Fruit fly (Drosophila melanogaster) whole organism, embryonic: ENCODE measurements around the gene Jhbp6.

Experiments used
- Antp ChIP-seq: fragments of 200-800 bp; sonication (Bioruptor generic); optimal IDR thresholded peaks from 3 replicates; lab custom pipeline; 2016; ENCODE audit warnings: missing biosample characterization, missing genetic modification characterization
- Asciz ChIP-seq: fragments of 200-800 bp; sonication (Bioruptor generic); optimal IDR thresholded peaks from 2 replicates; lab custom pipeline; 2017; ENCODE audit warnings: missing biosample characterization, mild to moderate bottlenecking, missing genetic modification characterization, missing genetic modification reagents
- CG1024 ChIP-seq: fragments of 200-800 bp; sonication (Bioruptor generic); IDR thresholded peaks from 2 replicates; pipeline ENCODE4 v1.3.6; 2022; ENCODE audit warnings: missing biosample characterization, missing genetic modification characterization
- CG10366 ChIP-seq: fragments of 200-800 bp; sonication (Bioruptor generic); IDR thresholded peaks from 2 replicates; pipeline ENCODE4 v1.3.6; 2022; ENCODE audit warnings: missing biosample characterization, missing genetic modification characterization
- CG10543 ChIP-seq: fragments of 200-800 bp; sonication (Bioruptor generic); optimal IDR thresholded peaks from 3 replicates; lab custom pipeline; 2017; ENCODE audit warnings: missing biosample characterization, mild to moderate bottlenecking, missing genetic modification characterization, moderate library complexity
- CG10654 ChIP-seq: fragments of 200-800 bp; sonication (Bioruptor generic); optimal IDR thresholded peaks from 2 replicates; lab custom pipeline; 2016; ENCODE audit warnings: missing biosample characterization, missing genetic modification characterization
- CG11247 ChIP-seq: fragments of 200-800 bp; sonication (Bioruptor generic); IDR thresholded peaks from 2 replicates; pipeline ENCODE4 v1.3.6; 2022; ENCODE audit warnings: missing biosample characterization, missing genetic modification characterization
- CG11696 ChIP-seq: fragments of 200-800 bp; sonication (Bioruptor generic); IDR thresholded peaks from 2 replicates; pipeline ENCODE4 v1.3.6; 2022; ENCODE audit warnings: missing biosample characterization, missing genetic modification characterization
- CG11723 ChIP-seq: fragments of 200-800 bp; sonication (Bioruptor generic); optimal IDR thresholded peaks from 2 replicates; lab custom pipeline; 2017; ENCODE audit warnings: missing biosample characterization, mild to moderate bottlenecking, missing genetic modification characterization
- CG12391 ChIP-seq: fragments of 200-800 bp; sonication (Bioruptor generic); optimal IDR thresholded peaks from 3 replicates; lab custom pipeline; 2018; ENCODE audit warnings: missing biosample characterization, mild to moderate bottlenecking, missing genetic modification characterization, moderate library complexity
- CG13775 ChIP-seq: fragments of 200-800 bp; sonication (Bioruptor generic); optimal IDR thresholded peaks from 3 replicates; lab custom pipeline; 2017; ENCODE audit warnings: missing biosample characterization, mild to moderate bottlenecking, missing genetic modification characterization
- CG15011 ChIP-seq: fragments of 200-800 bp; sonication (Bioruptor generic); optimal IDR thresholded peaks from 3 replicates; lab custom pipeline; 2018; ENCODE audit warnings: missing biosample characterization, mild to moderate bottlenecking, missing genetic modification characterization
- CG15269 ChIP-seq: fragments of 200-800 bp; sonication (Bioruptor generic); optimal IDR thresholded peaks from 2 replicates; lab custom pipeline; 2018; ENCODE audit warnings: missing biosample characterization, mild to moderate bottlenecking, missing genetic modification characterization, moderate library complexity
- CG15696 ChIP-seq: fragments of 200-800 bp; sonication (Bioruptor generic); optimal IDR thresholded peaks from 2 replicates; lab custom pipeline; 2019; ENCODE audit warnings: missing biosample characterization, mild to moderate bottlenecking, missing genetic modification characterization, moderate library complexity
- CG18011 ChIP-seq: fragments of 200-800 bp; sonication (Bioruptor generic); optimal IDR thresholded peaks from 2 replicates; lab custom pipeline; 2017; ENCODE audit warnings: missing biosample characterization, missing genetic modification characterization, mild to moderate bottlenecking, moderate library complexity, missing genotype
- CG18476 ChIP-seq: fragments of 200-800 bp; sonication (Bioruptor generic); optimal IDR thresholded peaks from 2 replicates; lab custom pipeline; 2016; ENCODE audit warnings: missing biosample characterization, mild to moderate bottlenecking, missing genetic modification characterization
- CG3726 ChIP-seq: fragments of 200-800 bp; sonication (Bioruptor generic); IDR thresholded peaks from 3 replicates; pipeline ENCODE4, ENCODE4 v1.3.6; 2022; ENCODE audit warnings: missing biosample characterization, missing genetic modification characterization
- CG7963 ChIP-seq: fragments of 200-800 bp; sonication (Bioruptor generic); IDR thresholded peaks from 3 replicates; pipeline ENCODE4 v1.3.6; 2022; ENCODE audit warnings: missing biosample characterization, missing genetic modification characterization; ENCODE audit not compliant: partially characterized antibody
- CG8089 ChIP-seq: fragments of 200-800 bp; sonication (Bioruptor generic); optimal IDR thresholded peaks from 3 replicates; lab custom pipeline; 2016; ENCODE audit warnings: missing biosample characterization, missing genetic modification characterization
- CG9817 ChIP-seq: fragments of 200-800 bp; sonication (Bioruptor generic); optimal IDR thresholded peaks from 2 replicates; lab custom pipeline; 2018; ENCODE audit warnings: missing biosample characterization, mild to moderate bottlenecking, missing genetic modification characterization, moderate library complexity
- Dfd ChIP-seq, 2 experiments: fragments of >200 bp; optimal IDR thresholded peaks; 2 replicates each; lab custom pipeline; 2017; ENCODE audit warnings: missing biosample characterization in 2 of 2, missing genetic modification characterization in 2 of 2
- Gsc ChIP-seq: fragments of 200-800 bp; sonication (Bioruptor generic); IDR thresholded peaks from 2 replicates; pipeline ENCODE4 v1.3.6; 2022; ENCODE audit warnings: missing biosample characterization, missing genetic modification characterization
- HLHmδ ChIP-seq: fragments of 200-800 bp; sonication (Bioruptor generic); optimal IDR thresholded peaks from 2 replicates; lab custom pipeline; 2018; ENCODE audit warnings: missing biosample characterization, mild to moderate bottlenecking, missing genetic modification characterization, moderate library complexity
- Hr51 ChIP-seq, 2 experiments: fragments of 200-800 bp; sonication (Bioruptor generic); optimal IDR thresholded peaks; 2 replicates in 1 of 2; 3 replicates in 1 of 2; lab custom pipeline; 2016 to 2018; ENCODE audit warnings: missing biosample characterization in 2 of 2, missing genetic modification characterization in 2 of 2, mild to moderate bottlenecking in 1 of 2, moderate library complexity in 1 of 2
- Jarid2 ChIP-seq: fragments of 200-800 bp; sonication (Bioruptor generic); optimal IDR thresholded peaks from 3 replicates; lab custom pipeline; 2017; ENCODE audit warnings: mild to moderate bottlenecking, missing biosample characterization, missing genetic modification reagents, missing genetic modification characterization
- Mrtf ChIP-seq: fragments of 200-800 bp; sonication (Bioruptor generic); IDR thresholded peaks from 3 replicates; pipeline ENCODE4 v1.3.6; 2022; ENCODE audit warnings: missing biosample characterization, missing genetic modification characterization
- Neu2 ChIP-seq: fragments of 200-800 bp; sonication (Bioruptor generic); optimal IDR thresholded peaks from 3 replicates; lab custom pipeline; 2016; ENCODE audit warnings: missing biosample characterization, missing genetic modification characterization, borderline replicate concordance
- Scr ChIP-seq: fragments of 200-800 bp; sonication (Bioruptor generic); IDR thresholded peaks from 2 replicates; pipeline ENCODE4 v1.3.6; 2022; ENCODE audit warnings: missing biosample characterization, missing genetic modification characterization; ENCODE audit not compliant: partially characterized antibody
- ato ChIP-seq: fragments of 200-800 bp; sonication (Bioruptor generic); IDR thresholded peaks from 2 replicates; pipeline ENCODE4 v1.3.6; 2022; ENCODE audit warnings: missing biosample characterization, missing genetic modification characterization; ENCODE audit not compliant: partially characterized antibody
- cas ChIP-seq: fragments of 200-800 bp; sonication (Bioruptor generic); IDR thresholded peaks from 2 replicates; pipeline ENCODE4 v1.3.6; 2022; ENCODE audit warnings: missing biosample characterization, missing genetic modification characterization
- cg ChIP-seq: fragments of 200-800 bp; sonication (Bioruptor generic); optimal IDR thresholded peaks from 3 replicates; lab custom pipeline; 2019; ENCODE audit warnings: missing biosample characterization, mild to moderate bottlenecking, missing genetic modification characterization, moderate library complexity
- chif ChIP-seq, 2 experiments: fragments of 200-800 bp; sonication (Bioruptor generic); optimal IDR thresholded peaks; 3 replicates each; lab custom pipeline; 2016; ENCODE audit warnings: missing biosample characterization in 2 of 2, missing genetic modification characterization in 2 of 2
- chinmo ChIP-seq: fragments of 200-800 bp; sonication (Bioruptor generic); IDR thresholded peaks from 4 replicates; pipeline ENCODE4 v1.3.6; 2022; ENCODE audit warnings: missing biosample characterization, missing genetic modification characterization; ENCODE audit not compliant: partially characterized antibody
- dm ChIP-seq: fragments of 200-800 bp; sonication (Bioruptor generic); optimal IDR thresholded peaks from 3 replicates; lab custom pipeline; 2016; ENCODE audit warnings: missing biosample characterization, missing genetic modification characterization
- gsb-n ChIP-seq: fragments of 200-800 bp; sonication (Bioruptor generic); optimal IDR thresholded peaks from 3 replicates; lab custom pipeline; 2018; ENCODE audit warnings: missing biosample characterization, mild to moderate bottlenecking, missing genetic modification characterization
- ham ChIP-seq: fragments of 200-800 bp; sonication (Bioruptor generic); IDR thresholded peaks from 2 replicates; pipeline ENCODE4 v1.3.6; 2022; ENCODE audit warnings: missing biosample characterization, missing genetic modification characterization
- hb ChIP-seq: fragments of 200-800 bp; sonication (Bioruptor generic); IDR thresholded peaks from 3 replicates; pipeline ENCODE4 v1.3.6; 2022; ENCODE audit warnings: missing biosample characterization, missing genetic modification characterization; ENCODE audit not compliant: partially characterized antibody
- hbn ChIP-seq: fragments of 200-800 bp; sonication (Bioruptor generic); IDR thresholded peaks from 2 replicates; pipeline ENCODE4 v1.3.6; 2022; ENCODE audit warnings: missing biosample characterization, missing genetic modification characterization; ENCODE audit not compliant: partially characterized antibody
- hkb ChIP-seq, 2 experiments: fragments of 200-800 bp in 1 of 2; fragments of >200 bp in 1 of 2; sonication (Bioruptor generic) in 1 of 2; IDR thresholded peaks in 1 of 2; optimal IDR thresholded peaks in 1 of 2; 2 replicates each; pipeline versions ENCODE4 v1.3.6 to Lab custom; 2017 to 2022; ENCODE audit warnings: missing biosample characterization in 1 of 2, missing genetic modification characterization in 1 of 2
- jigr1 ChIP-seq: fragments of 200-800 bp; sonication (Bioruptor generic); IDR thresholded peaks from 3 replicates; pipeline ENCODE4 v1.3.6; 2022; ENCODE audit warnings: missing biosample characterization, missing genetic modification characterization
- kay ChIP-seq: fragments of 200-800 bp; sonication (Bioruptor generic); optimal IDR thresholded peaks from 2 replicates; lab custom pipeline; 2016; ENCODE audit warnings: missing biosample characterization, missing genetic modification characterization
- nerfin-2 ChIP-seq: fragments of 200-800 bp; sonication (Bioruptor generic); IDR thresholded peaks from 2 replicates; pipeline ENCODE4 v1.3.6; 2022; ENCODE audit warnings: missing biosample characterization, missing genetic modification characterization; ENCODE audit not compliant: partially characterized antibody
- nmo ChIP-seq: fragments of 200-800 bp; sonication (Bioruptor generic); optimal IDR thresholded peaks from 2 replicates; lab custom pipeline; 2018; ENCODE audit warnings: missing biosample characterization, mild to moderate bottlenecking, missing genetic modification characterization, moderate library complexity
- nom ChIP-seq: fragments of 200-800 bp; sonication (Bioruptor generic); optimal IDR thresholded peaks from 2 replicates; lab custom pipeline; 2017; ENCODE audit warnings: missing biosample characterization, missing genetic modification characterization, mild to moderate bottlenecking, moderate library complexity, missing genetic modification reagents
- org-1 ChIP-seq: fragments of 200-800 bp; sonication (Bioruptor generic); optimal IDR thresholded peaks from 2 replicates; lab custom pipeline; 2017; ENCODE audit warnings: missing biosample characterization, missing genetic modification characterization
- ranshi ChIP-seq: fragments of 200-800 bp; sonication (Bioruptor generic); IDR thresholded peaks from 2 replicates; pipeline ENCODE4 v1.3.6; 2022; ENCODE audit warnings: missing biosample characterization, missing genetic modification characterization
- ssp ChIP-seq: fragments of 200-800 bp; sonication (Bioruptor generic); IDR thresholded peaks from 2 replicates; pipeline ENCODE4 v1.3.6; 2022; ENCODE audit warnings: missing biosample characterization, missing genetic modification characterization
- sug ChIP-seq: fragments of 200-800 bp; optimal IDR thresholded peaks from 2 replicates; lab custom pipeline; 2019; ENCODE audit warnings: missing biosample characterization, mild to moderate bottlenecking, missing genetic modification characterization, moderate library complexity

Jhbp6 gene

DNA sequence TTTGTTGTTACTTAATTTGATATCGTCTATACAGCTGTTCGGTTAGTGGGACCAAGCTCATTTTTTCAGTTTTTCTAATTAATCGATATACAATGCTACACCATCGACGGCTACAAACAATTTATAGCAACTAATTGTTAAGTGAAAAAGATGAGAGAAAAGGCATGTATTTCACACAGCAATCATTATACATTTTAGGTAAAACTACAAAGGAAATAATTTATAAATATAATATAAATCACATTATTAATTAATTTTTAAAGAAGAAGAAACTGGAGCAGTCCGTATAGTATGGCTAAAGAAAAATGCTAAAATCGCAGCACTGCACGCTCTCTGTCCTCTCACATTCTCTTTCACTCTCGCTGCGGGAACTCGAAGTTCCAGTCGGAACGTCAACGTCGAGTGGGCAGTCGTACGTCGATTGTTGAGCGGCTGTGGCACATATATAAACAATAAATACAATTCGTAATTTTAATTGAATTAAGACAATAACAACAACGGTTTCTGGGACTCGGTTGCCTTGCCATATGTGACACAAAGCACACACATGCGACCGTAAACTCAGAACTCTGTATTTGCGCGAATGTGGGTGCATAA is 58.1 kb downstream of the Jhbp6 start, which contains the start of the genes CG14450 and CG11367 (continued):
- TF ChIP-seq dm (no peak), CG9817 (peak; percentile 5), CG1024 (GFP tag; lab: Robert Waterston, UW) (no peak), sug (tag; lab: Kevin White, UChicago) (peak; percentile 55), CG15696 (tag; lab: Kevin White, UChicago) (peak; percentile 20), Antp (GFP tag; lab: Kevin White, UChicago) (no peak), Scr (GFP tag; lab: Robert Waterston, UW) (peak; percentile 77), nom (GFP tag; lab: Kevin White, UChicago) (peak; percentile 63), kay (GFP tag; lab: Kevin White, UChicago) (no peak), gsb-n (tag; lab: Kevin White, UChicago) (no peak), CG15011 (GFP tag; lab: Kevin White, UChicago) (no peak), CG12391 (tag; lab: Kevin White, UChicago) (peak; percentile 68), org-1 (no peak), ranshi (no peak), chif (GFP tag; optimal IDR thresholded peaks at IDR 0.05; lab: Kevin White, UChicago) (no peak), Asciz (GFP tag; lab: Kevin White, UChicago) (peak; percentile 34), CG3726 (no peak), jigr1 (no peak; the same call in 2 of the 3 replicates), Mrtf (GFP tag; lab: Robert Waterston, UW) (no peak), cg (GFP tag; lab: Kevin White, UChicago) (no peak), CG15269 (tag; lab: Kevin White, UChicago) (no peak), chinmo (GFP tag; lab: Robert Waterston, UW) (peak; percentile 36; the same call in 1 of the 4 replicates), cas (GFP tag; lab: Robert Waterston, UW) (no peak), CG18476 (GFP tag; lab: Kevin White, UChicago) (no peak), hkb (optimal IDR thresholded peaks at IDR 0.05; lab: Kevin White, UChicago) (no peak), hkb (GFP tag; IDR thresholded peaks at IDR 0.05; lab: Robert Waterston, UW) (no peak), nmo (peak; percentile 65), CG11723 (GFP tag; lab: Kevin White, UChicago) (peak; percentile 7), CG13775 (GFP tag; lab: Kevin White, UChicago) (peak; percentile 11), CG18011 (GFP tag; lab: Kevin White, UChicago) (no peak), HLHmδ (GFP tag; lab: Kevin White, UChicago) (peak; percentile 76), ssp (GFP tag; lab: Robert Waterston, UW) (no peak), hbn (GFP tag; lab: Robert Waterston, UW) (peak; percentile 55; the same call in 1 of the 2 replicates), Jarid2 (GFP tag; lab: Kevin White, UChicago) (peak; percentile 91), Hr51 (GFP tag; optimal IDR thresholded peaks at IDR 0.05; lab: Kevin White, UChicago) (no peak), CG10366 (no peak), CG8089 (no peak), Dfd (GFP tag; optimal IDR thresholded peaks at IDR 0.05; lab: Kevin White, UChicago) (no peak), CG10654 (GFP tag; lab: Kevin White, UChicago) (no peak), ato (GFP tag; lab: Robert Waterston, UW) (no peak), CG11247 (no peak), Neu2 (GFP tag; lab: Kevin White, UChicago) (no peak), Gsc (GFP tag; lab: Robert Waterston, UW) (no peak), CG11696 (GFP tag; lab: Robert Waterston, UW) (no peak), CG7963 (GFP tag; lab: Robert Waterston, UW) (no peak), hb (GFP tag; lab: Robert Waterston, UW) (no peak), ham (GFP tag; lab: Robert Waterston, UW) (no peak), CG10543 (GFP tag; lab: Kevin White, UChicago) (peak; percentile 61), nerfin-2 (0 out of 2 replicates have a peak, but pooled peaks have one; percentile 33)
